Fruit fly (Drosophila melanogaster) whole organism, embryonic: ENCODE measurements around the gene akirin.

Source experiments
- Bdp1 ChIP-seq: fragments of 200-800 bp; sonication (Bioruptor generic); optimal IDR thresholded peaks from 3 replicates; lab custom pipeline; 2016; ENCODE audit warnings: missing biosample characterization, missing genetic modification characterization
- Bteb2 ChIP-seq: fragments of 200-800 bp; sonication (Bioruptor generic); optimal IDR thresholded peaks from 2 replicates; lab custom pipeline; 2016; ENCODE audit warnings: missing biosample characterization, missing genetic modification characterization
- CG10274 ChIP-seq: fragments of 200-800 bp; sonication (Bioruptor generic); optimal IDR thresholded peaks from 3 replicates; lab custom pipeline; 2017; ENCODE audit warnings: missing biosample characterization, mild to moderate bottlenecking, missing genetic modification characterization
- CG10321 ChIP-seq: fragments of 200-800 bp; sonication (Bioruptor generic); IDR thresholded peaks from 2 replicates; pipeline ENCODE4 v1.3.6; 2022; ENCODE audit warnings: missing biosample characterization, missing genetic modification characterization
- CG10543 ChIP-seq: fragments of 200-800 bp; sonication (Bioruptor generic); optimal IDR thresholded peaks from 3 replicates; lab custom pipeline; 2017; ENCODE audit warnings: missing biosample characterization, mild to moderate bottlenecking, missing genetic modification characterization, moderate library complexity
- CG10654 ChIP-seq: fragments of 200-800 bp; sonication (Bioruptor generic); optimal IDR thresholded peaks from 2 replicates; lab custom pipeline; 2016; ENCODE audit warnings: missing biosample characterization, missing genetic modification characterization
- CG10979 ChIP-seq: fragments of 200-800 bp; sonication (Bioruptor generic); optimal IDR thresholded peaks from 2 replicates; lab custom pipeline; 2018; ENCODE audit warnings: missing biosample characterization, mild to moderate bottlenecking, missing genetic modification characterization, moderate library complexity
- CG11504 ChIP-seq: fragments of 200-800 bp; sonication (Bioruptor generic); optimal IDR thresholded peaks from 3 replicates; lab custom pipeline; 2019; ENCODE audit warnings: missing biosample characterization, mild to moderate bottlenecking, missing genetic modification characterization, moderate library complexity
- CG11723 ChIP-seq: fragments of 200-800 bp; sonication (Bioruptor generic); optimal IDR thresholded peaks from 2 replicates; lab custom pipeline; 2017; ENCODE audit warnings: missing biosample characterization, mild to moderate bottlenecking, missing genetic modification characterization
- CG12155 ChIP-seq: fragments of 200-800 bp; sonication (Bioruptor generic); optimal IDR thresholded peaks from 3 replicates; lab custom pipeline; 2016; ENCODE audit warnings: missing biosample characterization, missing genetic modification characterization
- CG13775 ChIP-seq: fragments of 200-800 bp; sonication (Bioruptor generic); optimal IDR thresholded peaks from 3 replicates; lab custom pipeline; 2017; ENCODE audit warnings: missing biosample characterization, mild to moderate bottlenecking, missing genetic modification characterization
- CG15269 ChIP-seq: fragments of 200-800 bp; sonication (Bioruptor generic); optimal IDR thresholded peaks from 2 replicates; lab custom pipeline; 2018; ENCODE audit warnings: missing biosample characterization, mild to moderate bottlenecking, missing genetic modification characterization, moderate library complexity
- CG2116 ChIP-seq: fragments of 200-800 bp; sonication (Bioruptor generic); optimal IDR thresholded peaks from 3 replicates; lab custom pipeline; 2018; ENCODE audit warnings: missing biosample characterization, mild to moderate bottlenecking, missing genetic modification characterization
- CG31441 ChIP-seq: fragments of 200-800 bp; sonication (Bioruptor generic); IDR thresholded peaks from 2 replicates; pipeline ENCODE4 v1.3.6; 2022; ENCODE audit warnings: missing biosample characterization, missing genetic modification characterization
- CG33213 ChIP-seq: fragments of 200-800 bp; sonication (Bioruptor generic); optimal IDR thresholded peaks from 3 replicates; lab custom pipeline; 2016; ENCODE audit warnings: missing biosample characterization, missing genetic modification characterization
- CG34224 ChIP-seq: fragments of 200-800 bp; sonication (Bioruptor generic); IDR thresholded peaks from 3 replicates; pipeline ENCODE4 v1.3.6; 2022; ENCODE audit warnings: missing biosample characterization, missing genetic modification characterization; ENCODE audit not compliant: partially characterized antibody
- CG34376 ChIP-seq: fragments of 200-800 bp; sonication (Bioruptor generic); optimal IDR thresholded peaks from 2 replicates; lab custom pipeline; 2018; ENCODE audit warnings: missing biosample characterization, mild to moderate bottlenecking, missing genetic modification characterization
- CG3847 ChIP-seq: fragments of 200-800 bp; sonication (Bioruptor generic); IDR thresholded peaks from 2 replicates; pipeline ENCODE4 v1.3.6; 2022; ENCODE audit warnings: missing biosample characterization, missing genetic modification characterization
- CG5245 ChIP-seq: fragments of 200-800 bp; sonication (Bioruptor generic); optimal IDR thresholded peaks from 3 replicates; lab custom pipeline; 2016; ENCODE audit warnings: missing biosample characterization, missing genetic modification characterization
- CG6654 ChIP-seq: fragments of 200-800 bp; sonication (Bioruptor generic); optimal IDR thresholded peaks from 2 replicates; lab custom pipeline; 2017; ENCODE audit warnings: missing biosample characterization, mild to moderate bottlenecking, missing genetic modification characterization
- CG8765 ChIP-seq: fragments of 200-800 bp; sonication (Bioruptor generic); IDR thresholded peaks from 2 replicates; pipeline ENCODE4 v1.3.6; 2022; ENCODE audit warnings: missing biosample characterization, missing genetic modification characterization
- CG8924 ChIP-seq: fragments of 200-800 bp; optimal IDR thresholded peaks from 3 replicates; lab custom pipeline; 2019; ENCODE audit warnings: missing biosample characterization, mild to moderate bottlenecking, missing genetic modification characterization, moderate library complexity
- CG9797 ChIP-seq: fragments of 200-800 bp; sonication (Bioruptor generic); optimal IDR thresholded peaks from 3 replicates; lab custom pipeline; 2018; ENCODE audit warnings: missing biosample characterization, mild to moderate bottlenecking, missing genetic modification characterization
- CkIIα-i1 ChIP-seq: fragments of 200-800 bp; sonication (Bioruptor generic); IDR thresholded peaks from 2 replicates; pipeline ENCODE4 v1.3.6; 2022; ENCODE audit warnings: missing biosample characterization, missing genetic modification characterization
- CrebB ChIP-seq: fragments of 200-800 bp; sonication (Bioruptor generic); optimal IDR thresholded peaks from 3 replicates; lab custom pipeline; 2018; ENCODE audit warnings: missing biosample characterization, mild to moderate bottlenecking, missing genetic modification characterization
- E2f1 ChIP-seq: fragments of 200-800 bp; sonication (Bioruptor generic); IDR thresholded peaks from 2 replicates; pipeline ENCODE4 v1.3.6; 2022; ENCODE audit warnings: missing biosample characterization, missing genetic modification characterization
- HmgZ ChIP-seq: fragments of 200-800 bp; sonication (Bioruptor generic); optimal IDR thresholded peaks from 2 replicates; lab custom pipeline; 2018; ENCODE audit warnings: missing biosample characterization, mild to moderate bottlenecking, missing genetic modification characterization
- Max ChIP-seq: fragments of 200-800 bp; sonication (Bioruptor generic); optimal IDR thresholded peaks from 2 replicates; lab custom pipeline; 2016; ENCODE audit warnings: missing biosample characterization, mild to moderate bottlenecking, missing genetic modification characterization
- Poxn ChIP-seq: fragments of 200-800 bp; sonication (Bioruptor generic); IDR thresholded peaks from 2 replicates; pipeline ENCODE4 v1.3.6; 2022; ENCODE audit warnings: missing biosample characterization, missing genetic modification characterization
- al ChIP-seq: fragments of 200-800 bp; sonication (Bioruptor generic); IDR thresholded peaks from 2 replicates; pipeline ENCODE4 v1.3.6; 2022; ENCODE audit warnings: missing biosample characterization, missing genetic modification characterization
- bbx ChIP-seq: fragments of 200-800 bp; sonication (Bioruptor generic); IDR thresholded peaks from 2 replicates; pipeline ENCODE4 v1.3.6; 2022; ENCODE audit warnings: missing biosample characterization, missing genetic modification characterization; ENCODE audit not compliant: partially characterized antibody
- br ChIP-seq: fragments of >200 bp; optimal IDR thresholded peaks from 2 replicates; lab custom pipeline; 2017
- dan ChIP-seq: fragments of 200-800 bp; sonication (Bioruptor generic); IDR thresholded peaks from 2 replicates; pipeline ENCODE4 v1.3.6; 2022; ENCODE audit warnings: missing biosample characterization, missing genetic modification characterization
- dati ChIP-seq: fragments of 200-800 bp; sonication (Bioruptor generic); IDR thresholded peaks from 2 replicates; pipeline ENCODE4 v1.3.6; 2022; ENCODE audit warnings: missing biosample characterization, missing genetic modification characterization
- fd102C ChIP-seq: fragments of 200-800 bp; sonication (Bioruptor generic); optimal IDR thresholded peaks from 2 replicates; lab custom pipeline; 2018; ENCODE audit warnings: missing biosample characterization, mild to moderate bottlenecking, missing genetic modification characterization, moderate library complexity
- fd64A ChIP-seq: fragments of 200-800 bp; sonication (Bioruptor generic); optimal IDR thresholded peaks from 3 replicates; lab custom pipeline; 2018; ENCODE audit warnings: missing biosample characterization, mild to moderate bottlenecking, missing genetic modification characterization
- fd96Cb ChIP-seq: fragments of 200-800 bp; sonication (Bioruptor generic); optimal IDR thresholded peaks from 2 replicates; lab custom pipeline; 2018; ENCODE audit warnings: missing biosample characterization, mild to moderate bottlenecking, missing genetic modification characterization, moderate library complexity
- h ChIP-seq: fragments of >200 bp; optimal IDR thresholded peaks from 2 replicates; lab custom pipeline; 2017
- her ChIP-seq: fragments of 200-800 bp; sonication (Bioruptor generic); optimal IDR thresholded peaks from 2 replicates; lab custom pipeline; 2016; ENCODE audit warnings: missing biosample characterization, missing genetic modification characterization
- insv ChIP-seq, 2 experiments: fragments of 200-800 bp; sonication (Bioruptor generic); optimal IDR thresholded peaks; 3 replicates each; lab custom pipeline; 2016 to 2018; ENCODE audit warnings: missing biosample characterization in 2 of 2, missing genetic modification characterization in 2 of 2
- nerfin-1 ChIP-seq: fragments of 200-800 bp; sonication (Bioruptor generic); optimal IDR thresholded peaks from 3 replicates; lab custom pipeline; 2019; ENCODE audit warnings: missing biosample characterization, mild to moderate bottlenecking, missing genetic modification characterization, moderate library complexity
- nom ChIP-seq: fragments of 200-800 bp; sonication (Bioruptor generic); optimal IDR thresholded peaks from 2 replicates; lab custom pipeline; 2017; ENCODE audit warnings: missing biosample characterization, missing genetic modification characterization, mild to moderate bottlenecking, moderate library complexity, missing genetic modification reagents
- onecut ChIP-seq: fragments of 200-800 bp; sonication (Bioruptor generic); IDR thresholded peaks from 2 replicates; pipeline ENCODE4 v1.3.6; 2022; ENCODE audit warnings: missing biosample characterization, missing genetic modification characterization
- p53 ChIP-seq: fragments of 200-800 bp; sonication (Bioruptor generic); optimal IDR thresholded peaks from 2 replicates; lab custom pipeline; 2016; ENCODE audit warnings: missing biosample characterization, missing genetic modification characterization
- pan ChIP-seq, 4 experiments: fragments of >200 bp in 3 of 4; fragments of 200-800 bp in 1 of 4; sonication (Bioruptor generic) in 1 of 4; optimal IDR thresholded peaks in 3 of 4; IDR thresholded peaks in 1 of 4; 2 replicates each; pipeline versions ENCODE4 v1.3.6 to Lab custom; 2017 to 2022; ENCODE audit warnings: missing biosample characterization in 2 of 4, missing genetic modification characterization in 2 of 4, mixed read lengths in 1 of 4
- phol ChIP-seq: fragments of 200-800 bp; sonication (Bioruptor generic); optimal IDR thresholded peaks from 3 replicates; lab custom pipeline; 2018; ENCODE audit warnings: missing biosample characterization, mild to moderate bottlenecking, missing genetic modification characterization, moderate library complexity
- pnt ChIP-seq: fragments of 200-800 bp; sonication (Bioruptor generic); optimal IDR thresholded peaks from 3 replicates; lab custom pipeline; 2016; ENCODE audit warnings: missing biosample characterization, missing genetic modification characterization
- wor ChIP-seq: fragments of 200-800 bp; sonication (Bioruptor generic); IDR thresholded peaks from 2 replicates; pipeline ENCODE4 v1.3.6; 2022; ENCODE audit warnings: missing biosample characterization, missing genetic modification characterization
- zen2 ChIP-seq: fragments of 200-800 bp; sonication (Bioruptor generic); IDR thresholded peaks from 3 replicates; pipeline ENCODE4 v1.3.6; 2022; ENCODE audit warnings: missing biosample characterization, missing genetic modification characterization; ENCODE audit not compliant: partially characterized antibody
- zf30C ChIP-seq: fragments of 200-800 bp; sonication (Bioruptor generic); optimal IDR thresholded peaks from 3 replicates; lab custom pipeline; 2018; ENCODE audit warnings: missing biosample characterization, mild to moderate bottlenecking, missing genetic modification characterization

Gene akirin

DNA sequence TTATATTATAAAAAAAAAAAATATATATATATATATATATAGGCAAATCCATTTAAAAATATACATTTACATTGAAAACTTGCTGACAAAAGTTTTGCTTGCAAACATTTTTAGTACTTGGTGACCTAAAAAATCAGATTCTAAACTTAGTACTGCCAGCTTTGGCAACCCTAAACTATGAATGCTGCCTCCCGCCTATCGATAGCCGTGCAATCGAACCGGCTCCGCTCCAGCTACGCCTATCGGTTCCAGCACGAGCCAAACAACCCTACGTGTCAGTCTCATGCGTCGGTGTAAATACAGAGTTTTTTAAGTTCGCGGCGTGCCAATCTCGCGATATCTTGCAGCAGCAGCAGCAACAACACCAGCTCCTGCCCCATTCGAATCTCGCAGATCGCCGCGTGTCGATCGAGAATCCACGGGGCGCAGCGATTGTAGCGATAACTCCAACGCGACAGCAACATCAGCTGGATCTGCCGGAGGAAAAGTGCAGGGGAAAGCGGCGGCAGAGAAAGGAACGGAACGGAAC is 9.3 kb upstream of the akirin start, which contains the start of gene Sec63 (continued):
- TF ChIP-seq pan (optimal IDR thresholded peaks at IDR 0.05; lab: Kevin White, UChicago) (no peak), pan (GFP tag; optimal IDR thresholded peaks at IDR 0.05 in 1 of 2, IDR thresholded peaks at IDR 0.05 in 1 of 2) (peak in 1 of 2 experiments; percentile 54), CG34376 (GFP tag; lab: Kevin White, UChicago) (no peak), al (peak; percentile 62), Bteb2 (GFP tag; lab: Kevin White, UChicago) (no peak), CG9797 (GFP tag; lab: Kevin White, UChicago) (no peak), E2f1 (GFP tag; lab: Robert Waterston, UW) (no peak; the same call in 1 of the 2 replicates), CG3847 (GFP tag; lab: Robert Waterston, UW) (peak; percentile 74), CG8765 (GFP tag; lab: Robert Waterston, UW) (no peak), CG33213 (GFP tag; lab: Kevin White, UChicago) (peak; percentile 74), CG31441 (peak; percentile 51; the same call in 1 of the 2 replicates), CG12155 (peak; percentile 91), CG34224 (GFP tag; lab: Robert Waterston, UW) (peak; percentile 63), CG10321 (GFP tag; lab: Robert Waterston, UW) (no peak), CG15269 (tag; lab: Kevin White, UChicago) (peak; percentile 16), fd64A (GFP tag; lab: Kevin White, UChicago) (no peak), dan (GFP tag; lab: Robert Waterston, UW) (no peak), her (no peak), nerfin-1 (tag; lab: Kevin White, UChicago) (peak; percentile 21), CG2116 (GFP tag; lab: Kevin White, UChicago) (peak; percentile 78), Poxn (no peak), CrebB (tag; lab: Kevin White, UChicago) (no peak), CG8924 (tag; lab: Kevin White, UChicago) (peak; percentile 36), CG11504 (tag; lab: Kevin White, UChicago) (peak; percentile 60), pnt (peak; percentile 34), insv (GFP tag; optimal IDR thresholded peaks at IDR 0.05; lab: Kevin White, UChicago) (no peak), h (lab: Kevin White, UChicago) (no peak), wor (no peak), CG13775 (GFP tag; lab: Kevin White, UChicago) (peak; percentile 48), Bdp1 (GFP tag; lab: Kevin White, UChicago) (peak; percentile 24), bbx (GFP tag; lab: Robert Waterston, UW) (peak; percentile 97), fd96Cb (peak; percentile 7), p53 (GFP tag; lab: Kevin White, UChicago) (no peak), br (lab: Kevin White, UChicago) (no peak), zf30C (peak; percentile 3), phol (peak; percentile 82), zen2 (GFP tag; lab: Robert Waterston, UW) (peak; percentile 62; the same call in 2 of the 3 replicates), HmgZ (tag; lab: Kevin White, UChicago) (peak; percentile 8), CG6654 (GFP tag; lab: Kevin White, UChicago) (no peak), onecut (GFP tag; lab: Robert Waterston, UW) (0 out of 2 replicates have a peak, but pooled peaks have one; percentile 5), CkIIα-i1 (GFP tag; lab: Robert Waterston, UW) (no peak), CG10654 (GFP tag; lab: Kevin White, UChicago) (no peak), dati (no peak), CG11723 (GFP tag; lab: Kevin White, UChicago) (no peak), CG10274 (GFP tag; lab: Kevin White, UChicago) (no peak), CG5245 (GFP tag; lab: Kevin White, UChicago) (peak; percentile 54), fd102C (GFP tag; lab: Kevin White, UChicago) (no peak), nom (GFP tag; lab: Kevin White, UChicago) (no peak), CG10543 (GFP tag; lab: Kevin White, UChicago) (peak; percentile 7), Max (GFP tag; lab: Kevin White, UChicago) (peak; percentile 58), CG10979 (tag; lab: Kevin White, UChicago) (no peak)
